Fruit fly (Drosophila melanogaster): ENCODE measurements around the gene CG12118.

DNA sequence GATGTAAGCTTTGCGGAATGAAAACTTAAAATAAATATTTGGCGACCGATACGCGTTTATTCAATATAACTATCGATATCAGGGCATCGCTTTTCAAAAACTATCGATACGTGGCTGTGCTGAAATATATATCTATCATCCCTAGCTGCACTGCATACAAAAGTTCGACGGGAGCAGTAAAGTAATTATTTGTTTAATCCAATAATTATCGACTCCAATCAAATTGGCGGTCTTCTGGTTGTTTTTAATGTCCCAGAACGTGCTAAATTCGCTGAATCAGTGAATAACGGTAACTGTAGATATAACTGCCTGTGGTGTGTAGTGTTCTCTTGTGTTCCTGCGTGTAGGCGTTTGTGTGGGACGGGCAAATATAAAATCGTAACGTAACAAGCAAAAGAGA, 33.1 kb downstream of the CG12118 start, which contains the start of gene mei-P26:
- TF ChIP-seq CG8478 (optimal IDR thresholded peaks at IDR 0.05) (no peak), CTCF (optimal IDR thresholded peaks at IDR 0.05) (no peak)

Measured in S2 (cell line).